Worm (Caenorhabditis elegans) whole organism, young adult: ENCODE measurements around the gene F25B5.3.
A peak's percentile ranks its signal among the peaks of the same experiment; 100 is the strongest.

ENCODE experiments used
- B0035.1 ChIP-seq: sonication (generic microtip); optimal IDR thresholded peaks from 2 replicates; lab custom pipeline; 2016; ENCODE audit warnings: missing genetic modification characterization, mild to moderate bottlenecking, missing compliant biosample characterization, missing genotype, missing genetic modification reagents
- C06A6.2 ChIP-seq: fragments of 200-800 bp; sonication (Bioruptor generic); conservative IDR thresholded peaks from 2 replicates; pipeline ENCODE4 v1.3.6; 2022; ENCODE audit warnings: missing genetic modification characterization, missing compliant biosample characterization
- C17E4.6 ChIP-seq: fragments of 200-800 bp; sonication (Bioruptor generic); IDR thresholded peaks from 2 replicates; pipeline ENCODE4 v1.3.6; 2022; ENCODE audit warnings: missing genetic modification reagents, missing genetic modification characterization, missing compliant biosample characterization
- F23B12.7 ChIP-seq: sonication (generic microtip); optimal IDR thresholded peaks from 2 replicates; lab custom pipeline; 2017; ENCODE audit warnings: missing genetic modification characterization, mild to moderate bottlenecking, missing compliant biosample characterization, antibody characterized with exemption, moderate library complexity; ENCODE audit not compliant: insufficient read depth
- F33H1.4 ChIP-seq: fragments of 200-800 bp; sonication (Bioruptor generic); IDR thresholded peaks from 2 replicates; pipeline ENCODE4 v1.3.6; 2022; ENCODE audit warnings: missing genetic modification reagents, missing genetic modification characterization, missing compliant biosample characterization
- F39B2.1 ChIP-seq: fragments of 200-800 bp; sonication (Bioruptor generic); IDR thresholded peaks from 2 replicates; pipeline ENCODE4 v1.3.6; 2022; ENCODE audit warnings: missing genetic modification reagents, missing genetic modification characterization, missing compliant biosample characterization
- K11D2.4 ChIP-seq: fragments of 200-800 bp; sonication (Bioruptor generic); IDR thresholded peaks from 2 replicates; pipeline ENCODE4 v1.3.6; 2022; ENCODE audit warnings: missing genetic modification reagents, missing genetic modification characterization, missing compliant biosample characterization
- T26A5.8 ChIP-seq: sonication (generic microtip); optimal IDR thresholded peaks from 2 replicates; lab custom pipeline; 2016; ENCODE audit warnings: missing genetic modification characterization, missing compliant biosample characterization
- Y56A3A.18 ChIP-seq: fragments of 200-800 bp; sonication (Bioruptor generic); IDR thresholded peaks from 2 replicates; pipeline ENCODE4 v1.3.6; 2022; ENCODE audit warnings: missing genetic modification reagents, missing genetic modification characterization, missing compliant biosample characterization
- Y79H2A.3 ChIP-seq: fragments of 200-800 bp; sonication (Bioruptor generic); conservative IDR thresholded peaks from 2 replicates; pipeline ENCODE4 v1.3.6; 2022; ENCODE audit warnings: missing genetic modification reagents, missing genetic modification characterization, missing compliant biosample characterization
- Y95B8A.8 ChIP-seq: fragments of 200-800 bp; sonication (Bioruptor generic); IDR thresholded peaks from 2 replicates; pipeline ENCODE4 v1.3.6; 2022; ENCODE audit warnings: missing genetic modification reagents, missing genetic modification characterization, missing compliant biosample characterization
- attf-5 ChIP-seq: fragments of 200-800 bp; sonication (Bioruptor generic); optimal IDR thresholded peaks from 2 replicates; lab custom pipeline; 2018; ENCODE audit warnings: mild to moderate bottlenecking, missing genetic modification characterization, missing compliant biosample characterization
- ceh-40 ChIP-seq: fragments of 200-800 bp; sonication (Bioruptor generic); IDR thresholded peaks from 2 replicates; pipeline ENCODE4 v1.3.6; 2022; ENCODE audit warnings: missing genetic modification characterization, missing compliant biosample characterization
- ceh-58 ChIP-seq: fragments of 200-800 bp; sonication (Bioruptor generic); IDR thresholded peaks from 2 replicates; pipeline ENCODE4 v1.3.6; 2022; ENCODE audit warnings: missing genetic modification characterization, missing compliant biosample characterization
- chd-7 ChIP-seq: sonication (generic microtip); optimal IDR thresholded peaks from 2 replicates; lab custom pipeline; 2016; ENCODE audit warnings: mild to moderate bottlenecking, missing genetic modification characterization, moderate library complexity, missing compliant biosample characterization
- dox-1 ChIP-seq: fragments of 200-800 bp; sonication (Bioruptor generic); IDR thresholded peaks from 2 replicates; pipeline ENCODE4 v1.3.6; 2022; ENCODE audit warnings: missing genetic modification reagents, missing genetic modification characterization, missing compliant biosample characterization
- efl-1 ChIP-seq: fragments of 150-350 bp; optimal IDR thresholded peaks from 2 replicates; lab custom pipeline; 2014; ENCODE audit warnings: missing biosample characterization, missing genetic modification reagents, missing genetic modification characterization
- egl-44 ChIP-seq: fragments of 200-800 bp; sonication (Bioruptor generic); IDR thresholded peaks from 2 replicates; pipeline ENCODE4 v1.3.6; 2022; ENCODE audit warnings: missing genetic modification reagents, missing genetic modification characterization, missing compliant biosample characterization
- egrh-3 ChIP-seq: fragments of 200-800 bp; sonication (Bioruptor generic); IDR thresholded peaks from 2 replicates; pipeline ENCODE4 v1.3.6; 2022; ENCODE audit warnings: missing genetic modification reagents, missing genetic modification characterization, missing compliant biosample characterization
- fkh-3 ChIP-seq: sonication (generic microtip); optimal IDR thresholded peaks from 2 replicates; lab custom pipeline; 2016; ENCODE audit warnings: mild to moderate bottlenecking, missing genetic modification characterization, missing compliant biosample characterization
- him-1 ChIP-seq: sonication (generic microtip); optimal IDR thresholded peaks from 2 replicates; lab custom pipeline; 2016; ENCODE audit warnings: missing genotype, missing genetic modification reagents, missing genetic modification characterization, missing compliant biosample characterization
- let-526 ChIP-seq: fragments of 200-800 bp; sonication (Bioruptor generic); IDR thresholded peaks from 2 replicates; pipeline ENCODE4 v1.3.6; 2022; ENCODE audit warnings: missing genetic modification reagents, missing genetic modification characterization, missing compliant biosample characterization
- let-607 ChIP-seq, 2 experiments: fragments of 200-800 bp in 1 of 2; sonication (Bioruptor generic) in 1 of 2; sonication (generic microtip) in 1 of 2; optimal IDR thresholded peaks; 2 replicates each; lab custom pipeline; 2016 to 2018; ENCODE audit warnings: mild to moderate bottlenecking in 2 of 2, missing compliant biosample characterization in 2 of 2, missing genetic modification characterization in 2 of 2, moderate library complexity in 2 of 2, missing genotype in 1 of 2
- lin-35 ChIP-seq, 3 experiments: fragments of 150-350 bp in 2 of 3; sonication (generic microtip) in 1 of 3; optimal IDR thresholded peaks; 2 replicates each; lab custom pipeline; 2014 to 2018; ENCODE audit warnings: missing biosample characterization in 3 of 3, missing genetic modification characterization in 3 of 3, missing genetic modification reagents in 3 of 3
- madf-10 ChIP-seq: sonication (generic microtip); optimal IDR thresholded peaks from 2 replicates; lab custom pipeline; 2016; ENCODE audit warnings: mild to moderate bottlenecking, missing genetic modification characterization, missing compliant biosample characterization
- madf-3 ChIP-seq: fragments of 200-800 bp; sonication (Bioruptor generic); IDR thresholded peaks from 2 replicates; pipeline ENCODE4 v1.3.6; 2022; ENCODE audit warnings: missing genetic modification reagents, missing genetic modification characterization, missing compliant biosample characterization
- madf-6 ChIP-seq: fragments of 200-800 bp; sonication (Bioruptor generic); IDR thresholded peaks from 2 replicates; pipeline ENCODE4 v1.3.6; 2022; ENCODE audit warnings: missing genetic modification reagents, missing genetic modification characterization, missing compliant biosample characterization
- mes-4 ChIP-seq: sonication (generic microtip); optimal IDR thresholded peaks from 2 replicates; lab custom pipeline; 2016; ENCODE audit warnings: missing genotype, missing genetic modification characterization, missing compliant biosample characterization
- nfya-1 ChIP-seq: sonication (generic microtip); optimal IDR thresholded peaks from 2 replicates; lab custom pipeline; 2017; ENCODE audit warnings: antibody characterized with exemption, missing compliant biosample characterization, missing genetic modification characterization, borderline replicate concordance; ENCODE audit not compliant: insufficient read depth
- pbrm-1 ChIP-seq: fragments of 200-800 bp; sonication (Bioruptor generic); IDR thresholded peaks from 2 replicates; pipeline ENCODE4 v1.3.6; 2022; ENCODE audit warnings: missing genetic modification reagents, missing genetic modification characterization, missing compliant biosample characterization
- rcor-1 ChIP-seq: fragments of 200-800 bp; sonication (Bioruptor generic); IDR thresholded peaks from 2 replicates; pipeline ENCODE4 v1.3.6; 2022; ENCODE audit warnings: missing genetic modification reagents, missing genetic modification characterization, missing compliant biosample characterization
- repo-1 ChIP-seq: sonication (generic microtip); optimal IDR thresholded peaks from 2 replicates; lab custom pipeline; 2017; ENCODE audit warnings: mild to moderate bottlenecking, missing genetic modification characterization, missing compliant biosample characterization
- sdz-38 ChIP-seq: sonication (generic microtip); optimal IDR thresholded peaks from 2 replicates; lab custom pipeline; 2016; ENCODE audit warnings: missing genotype, missing genetic modification characterization, missing compliant biosample characterization
- sea-2 ChIP-seq: fragments of 200-800 bp; sonication (Bioruptor generic); IDR thresholded peaks from 2 replicates; pipeline ENCODE4 v1.3.6; 2022; ENCODE audit warnings: missing genetic modification characterization, missing compliant biosample characterization
- snpc-1.1 ChIP-seq: sonication (generic microtip); optimal IDR thresholded peaks from 2 replicates; lab custom pipeline; 2017; ENCODE audit warnings: missing genetic modification characterization, mild to moderate bottlenecking, missing compliant biosample characterization, antibody characterized with exemption, moderate library complexity, missing genotype, missing genetic modification reagents; ENCODE audit not compliant: insufficient read depth
- snpc-1.3 ChIP-seq: sonication (generic microtip); optimal IDR thresholded peaks from 2 replicates; lab custom pipeline; 2017; ENCODE audit warnings: missing genetic modification characterization, mild to moderate bottlenecking, missing compliant biosample characterization, antibody characterized with exemption, moderate library complexity, missing genotype, missing genetic modification reagents; ENCODE audit not compliant: insufficient read depth
- tbx-9 ChIP-seq: sonication (generic microtip); optimal IDR thresholded peaks from 2 replicates; lab custom pipeline; 2016; ENCODE audit warnings: borderline replicate concordance, missing genetic modification characterization, inconsistent platforms, missing compliant biosample characterization
- unc-62 ChIP-seq: fragments of 150-350 bp; optimal IDR thresholded peaks from 2 replicates; lab custom pipeline; 2014; ENCODE audit warnings: missing biosample characterization, missing genetic modification reagents, missing genetic modification characterization
- xnd-1 ChIP-seq: sonication (generic microtip); optimal IDR thresholded peaks from 2 replicates; lab custom pipeline; 2016; ENCODE audit warnings: missing genotype, missing genetic modification reagents, missing genetic modification characterization, missing compliant biosample characterization
- ztf-26 ChIP-seq: sonication (generic microtip); optimal IDR thresholded peaks from 2 replicates; lab custom pipeline; 2017; ENCODE audit warnings: missing genetic modification characterization, missing compliant biosample characterization
- ztf-3 ChIP-seq: fragments of 200-800 bp; sonication (Bioruptor generic); optimal IDR thresholded peaks from 2 replicates; lab custom pipeline; 2018; ENCODE audit warnings: mild to moderate bottlenecking, missing genetic modification characterization, missing compliant biosample characterization
- ztf-6 ChIP-seq: fragments of 200-800 bp; sonication (Bioruptor generic); IDR thresholded peaks from 2 replicates; pipeline ENCODE4 v1.3.6; 2022; ENCODE audit warnings: missing genetic modification reagents, missing genetic modification characterization, missing compliant biosample characterization

The F25B5.3 gene

ce11 chrIII:5940525-5940974 lies 8.1 kb upstream of the F25B5.3 start (continued):
- TF ChIP-seq madf-10 (tag; lab: Kevin White, UChicago) (peak; percentile 44), repo-1 (no peak), ztf-3 (GFP tag; lab: Kevin White, UChicago) (peak; percentile 1), C06A6.2 (GFP tag; lab: Robert Waterston, UW) (peak; percentile 17; the same call in 1 of the 2 replicates), sdz-38 (tag; lab: Kevin White, UChicago) (no peak), ceh-58 (GFP tag; lab: Robert Waterston, UW) (peak; percentile 2; the same call in 1 of the 2 replicates), attf-5 (peak; percentile 66), snpc-1.1 (tag; lab: Kevin White, UChicago) (no peak), sea-2 (GFP tag; lab: Robert Waterston, UW) (no peak)

ce11 chrIII:5942104-5942503 lies 6.6 kb upstream of the F25B5.3 start:
- TF ChIP-seq lin-35 (GFP tag; optimal IDR thresholded peaks at IDR 0.05; lab: Kevin White, UChicago) (peak in 1 of 3 experiments; percentile 51), efl-1 (GFP tag; lab: Kevin White, UChicago) (no peak), ceh-40 (GFP tag; lab: Robert Waterston, UW) (peak; percentile 49; the same call in 1 of the 2 replicates), dox-1 (GFP tag; lab: Robert Waterston, UW) (peak; percentile 34), rcor-1 (GFP tag; lab: Robert Waterston, UW) (peak; percentile 21; the same call in 1 of the 2 replicates), let-607 (tag; optimal IDR thresholded peaks at IDR 0.05; lab: Kevin White, UChicago) (no peak), let-526 (GFP tag; lab: Robert Waterston, UW) (0 out of 2 replicates have a peak, but pooled peaks have one; percentile 11)

ce11 chrIII:5943368-5944180 lies 5.1 kb upstream of the F25B5.3 start:
- peak; percentile 92 for TF ChIP-seq him-1 (tag; lab: Kevin White, UChicago)
- peak; percentile 85 for TF ChIP-seq madf-3 (GFP tag; lab: Robert Waterston, UW)
- no peak; the same call in 1 of the 2 replicates for TF ChIP-seq egrh-3 (GFP tag; lab: Robert Waterston, UW)
- TF ChIP-seq fkh-3 (tag; lab: Kevin White, UChicago), result peak; percentile 3
- no peak for TF ChIP-seq tbx-9 (tag; lab: Kevin White, UChicago)
- TF ChIP-seq Y95B8A.8 (GFP tag; lab: Robert Waterston, UW), result peak; percentile 89
- TF ChIP-seq xnd-1 (tag; lab: Kevin White, UChicago), result no peak
- TF ChIP-seq snpc-1.3 (tag; lab: Kevin White, UChicago), result no peak
- 0 out of 2 replicates have a peak, but pooled peaks have one; percentile 4 for TF ChIP-seq F39B2.1 (GFP tag; lab: Robert Waterston, UW)
- peak; percentile 96 for TF ChIP-seq repo-1
- no peak for TF ChIP-seq unc-62 (GFP tag; lab: Kevin White, UChicago)
- no peak for TF ChIP-seq chd-7
- TF ChIP-seq T26A5.8 (tag; lab: Kevin White, UChicago), result peak; percentile 56
- peak; percentile 81 for TF ChIP-seq Y56A3A.18 (GFP tag; lab: Robert Waterston, UW)
- TF ChIP-seq pbrm-1 (GFP tag; lab: Robert Waterston, UW), result peak; percentile 15
- TF ChIP-seq K11D2.4 (GFP tag; lab: Robert Waterston, UW), result peak; percentile 67; the same call in 1 of the 2 replicates
- no peak for TF ChIP-seq ztf-6 (GFP tag; lab: Robert Waterston, UW)
- TF ChIP-seq F23B12.7, result peak; percentile 26
- no peak for TF ChIP-seq mes-4 (tag; lab: Kevin White, UChicago)
- TF ChIP-seq madf-6, result peak; percentile 71
- peak; percentile 21 for TF ChIP-seq ztf-26
- peak; percentile 66 for TF ChIP-seq egl-44
- no peak for TF ChIP-seq nfya-1
- peak; percentile 30; the same call in 1 of the 2 replicates for TF ChIP-seq F33H1.4 (GFP tag; lab: Robert Waterston, UW)
- no peak for TF ChIP-seq let-526 (GFP tag; lab: Robert Waterston, UW)
- TF ChIP-seq B0035.1 (tag; lab: Kevin White, UChicago), result peak; percentile 85
- peak; percentile 92; the same call in 1 of the 2 replicates for TF ChIP-seq Y79H2A.3 (GFP tag; lab: Robert Waterston, UW)
- TF ChIP-seq C17E4.6, result 0 out of 2 replicates have a peak, but pooled peaks have one; percentile 31
